Fruit fly (Drosophila melanogaster) whole organism, embryonic: ENCODE measurements around the gene CG9444.

ENCODE experiments used
- CG10147 ChIP-seq: fragments of 200-800 bp; sonication (Bioruptor generic); optimal IDR thresholded peaks from 2 replicates; lab custom pipeline; 2019; ENCODE audit warnings: missing biosample characterization, mild to moderate bottlenecking, missing genetic modification characterization, moderate library complexity
- CG1024 ChIP-seq: fragments of 200-800 bp; sonication (Bioruptor generic); IDR thresholded peaks from 2 replicates; pipeline ENCODE4 v1.3.6; 2022; ENCODE audit warnings: missing biosample characterization, missing genetic modification characterization
- CG11085 ChIP-seq: fragments of 200-800 bp; sonication (Bioruptor generic); IDR thresholded peaks from 2 replicates; pipeline ENCODE4 v1.3.6; 2022; ENCODE audit warnings: missing biosample characterization, missing genetic modification characterization
- CG11695 ChIP-seq: fragments of 200-800 bp; sonication (Bioruptor generic); IDR thresholded peaks from 3 replicates; pipeline ENCODE4 v1.3.6; 2022; ENCODE audit warnings: missing biosample characterization, missing genetic modification characterization
- CG12104 ChIP-seq: fragments of 200-800 bp; sonication (Bioruptor generic); optimal IDR thresholded peaks from 3 replicates; lab custom pipeline; 2016; ENCODE audit warnings: missing biosample characterization, missing genetic modification characterization
- CG16779 ChIP-seq: fragments of 200-800 bp; sonication (Bioruptor generic); IDR thresholded peaks from 2 replicates; pipeline ENCODE4 v1.3.6; 2022; ENCODE audit warnings: missing biosample characterization, missing genetic modification characterization
- CG17328 ChIP-seq: fragments of 200-800 bp; sonication (Bioruptor generic); IDR thresholded peaks from 2 replicates; pipeline ENCODE4 v1.3.6; 2022; ENCODE audit warnings: missing biosample characterization, missing genetic modification characterization
- CG17385 ChIP-seq: fragments of 200-800 bp; sonication (Bioruptor generic); optimal IDR thresholded peaks from 3 replicates; lab custom pipeline; 2018; ENCODE audit warnings: missing biosample characterization, mild to moderate bottlenecking, missing genetic modification characterization
- CG18476 ChIP-seq: fragments of 200-800 bp; sonication (Bioruptor generic); optimal IDR thresholded peaks from 2 replicates; lab custom pipeline; 2016; ENCODE audit warnings: missing biosample characterization, mild to moderate bottlenecking, missing genetic modification characterization
- CG2678 ChIP-seq: fragments of 200-800 bp; sonication (Bioruptor generic); optimal IDR thresholded peaks from 3 replicates; lab custom pipeline; 2019; ENCODE audit warnings: missing biosample characterization, mild to moderate bottlenecking, missing genetic modification characterization, moderate library complexity
- CG30403 ChIP-seq: fragments of 200-800 bp; sonication (Bioruptor generic); optimal IDR thresholded peaks from 3 replicates; lab custom pipeline; 2016; ENCODE audit warnings: missing biosample characterization, missing genetic modification characterization
- CG33213 ChIP-seq: fragments of 200-800 bp; sonication (Bioruptor generic); optimal IDR thresholded peaks from 3 replicates; lab custom pipeline; 2016; ENCODE audit warnings: missing biosample characterization, missing genetic modification characterization
- CG42726 ChIP-seq: fragments of 200-800 bp; sonication (Bioruptor generic); IDR thresholded peaks from 2 replicates; pipeline ENCODE4 v1.3.6; 2022; ENCODE audit warnings: missing biosample characterization, missing genetic modification characterization; ENCODE audit not compliant: partially characterized antibody
- CG4707 ChIP-seq: fragments of 200-800 bp; sonication (Bioruptor generic); optimal IDR thresholded peaks from 2 replicates; lab custom pipeline; 2018; ENCODE audit warnings: missing biosample characterization, mild to moderate bottlenecking, missing genetic modification characterization, moderate library complexity
- CG4854 ChIP-seq: fragments of 200-800 bp; sonication (Bioruptor generic); optimal IDR thresholded peaks from 2 replicates; lab custom pipeline; 2016; ENCODE audit warnings: missing biosample characterization, missing genetic modification characterization, inconsistent platforms
- CG5245 ChIP-seq: fragments of 200-800 bp; sonication (Bioruptor generic); optimal IDR thresholded peaks from 3 replicates; lab custom pipeline; 2016; ENCODE audit warnings: missing biosample characterization, missing genetic modification characterization
- CG7271 ChIP-seq: fragments of 200-800 bp; sonication (Bioruptor generic); optimal IDR thresholded peaks from 2 replicates; lab custom pipeline; 2018; ENCODE audit warnings: missing biosample characterization, mild to moderate bottlenecking, missing genetic modification characterization, moderate library complexity
- CG7786 ChIP-seq: fragments of 200-800 bp; sonication (Bioruptor generic); optimal IDR thresholded peaks from 2 replicates; lab custom pipeline; 2016; ENCODE audit warnings: missing biosample characterization, missing genetic modification characterization
- CkIIα-i1 ChIP-seq: fragments of 200-800 bp; sonication (Bioruptor generic); IDR thresholded peaks from 2 replicates; pipeline ENCODE4 v1.3.6; 2022; ENCODE audit warnings: missing biosample characterization, missing genetic modification characterization
- Dp ChIP-seq: fragments of 200-800 bp; sonication (Bioruptor generic); optimal IDR thresholded peaks from 2 replicates; lab custom pipeline; 2018; ENCODE audit warnings: missing biosample characterization, mild to moderate bottlenecking, missing genetic modification characterization, moderate library complexity
- Dref ChIP-seq: fragments of 200-800 bp; sonication (Bioruptor generic); IDR thresholded peaks from 2 replicates; pipeline ENCODE4 v1.3.6; 2022; ENCODE audit warnings: missing biosample characterization, missing genetic modification characterization
- ERR ChIP-seq: fragments of 200-800 bp; sonication (Bioruptor generic); optimal IDR thresholded peaks from 2 replicates; lab custom pipeline; 2016; ENCODE audit warnings: missing biosample characterization, missing genetic modification characterization
- GATAe ChIP-seq: fragments of 200-800 bp; sonication (Bioruptor generic); conservative IDR thresholded peaks from 2 replicates; pipeline ENCODE4 v1.3.6; 2022; ENCODE audit warnings: missing biosample characterization, missing genetic modification characterization
- H15 ChIP-seq: fragments of 200-800 bp; sonication (Bioruptor generic); IDR thresholded peaks from 3 replicates; pipeline ENCODE4 v1.3.6; 2022; ENCODE audit warnings: missing biosample characterization, missing genetic modification characterization
- Hey ChIP-seq: fragments of 200-800 bp; sonication (Bioruptor generic); optimal IDR thresholded peaks from 3 replicates; lab custom pipeline; 2018; ENCODE audit warnings: missing biosample characterization, mild to moderate bottlenecking, missing genetic modification characterization
- MESR4 ChIP-seq: fragments of 200-800 bp; sonication (Bioruptor generic); optimal IDR thresholded peaks from 2 replicates; lab custom pipeline; 2018; ENCODE audit warnings: missing biosample characterization, mild to moderate bottlenecking, missing genetic modification characterization, moderate library complexity
- NFAT ChIP-seq: fragments of 200-800 bp; sonication (Bioruptor generic); IDR thresholded peaks from 2 replicates; pipeline ENCODE4 v1.3.6; 2022; ENCODE audit warnings: missing biosample characterization, missing genetic modification characterization
- Sry-β ChIP-seq: fragments of 200-800 bp; sonication (Bioruptor generic); optimal IDR thresholded peaks from 2 replicates; lab custom pipeline; 2018; ENCODE audit warnings: missing biosample characterization, mild to moderate bottlenecking, missing genetic modification characterization, moderate library complexity
- YL-1 ChIP-seq: fragments of 200-800 bp; sonication (Bioruptor generic); optimal IDR thresholded peaks from 3 replicates; lab custom pipeline; 2017; ENCODE audit warnings: missing biosample characterization, mild to moderate bottlenecking, missing genetic modification characterization
- abd-A ChIP-seq: fragments of 200-800 bp; sonication (Bioruptor generic); optimal IDR thresholded peaks from 3 replicates; lab custom pipeline; 2019; ENCODE audit warnings: missing biosample characterization, mild to moderate bottlenecking, missing genetic modification characterization, moderate library complexity
- ap ChIP-seq: fragments of 200-800 bp; sonication (Bioruptor generic); IDR thresholded peaks from 2 replicates; pipeline ENCODE4 v1.3.6; 2022; ENCODE audit warnings: missing biosample characterization, missing genetic modification characterization
- cas ChIP-seq: fragments of 200-800 bp; sonication (Bioruptor generic); IDR thresholded peaks from 2 replicates; pipeline ENCODE4 v1.3.6; 2022; ENCODE audit warnings: missing biosample characterization, missing genetic modification characterization
- chinmo ChIP-seq: fragments of 200-800 bp; sonication (Bioruptor generic); IDR thresholded peaks from 4 replicates; pipeline ENCODE4 v1.3.6; 2022; ENCODE audit warnings: missing biosample characterization, missing genetic modification characterization; ENCODE audit not compliant: partially characterized antibody
- chn ChIP-seq: fragments of 200-800 bp; sonication (Bioruptor generic); optimal IDR thresholded peaks from 2 replicates; lab custom pipeline; 2016; ENCODE audit warnings: missing biosample characterization, missing genetic modification characterization
- en ChIP-seq: fragments of 200-800 bp; sonication (Bioruptor generic); optimal IDR thresholded peaks from 2 replicates; lab custom pipeline; 2016; ENCODE audit warnings: missing biosample characterization, missing genetic modification characterization
- fd64A ChIP-seq: fragments of 200-800 bp; sonication (Bioruptor generic); optimal IDR thresholded peaks from 3 replicates; lab custom pipeline; 2018; ENCODE audit warnings: missing biosample characterization, mild to moderate bottlenecking, missing genetic modification characterization
- fd96Cb ChIP-seq: fragments of 200-800 bp; sonication (Bioruptor generic); optimal IDR thresholded peaks from 2 replicates; lab custom pipeline; 2018; ENCODE audit warnings: missing biosample characterization, mild to moderate bottlenecking, missing genetic modification characterization, moderate library complexity
- ftz-f1 ChIP-seq: fragments of 200-800 bp; sonication (Bioruptor generic); optimal IDR thresholded peaks from 2 replicates; lab custom pipeline; 2016; ENCODE audit warnings: missing biosample characterization, missing genetic modification characterization
- gcm2 ChIP-seq: fragments of 200-800 bp; sonication (Bioruptor generic); optimal IDR thresholded peaks from 2 replicates; lab custom pipeline; 2016; ENCODE audit warnings: missing biosample characterization, missing genetic modification characterization
- gro ChIP-seq: fragments of 200-800 bp; sonication (Bioruptor generic); optimal IDR thresholded peaks from 2 replicates; lab custom pipeline; 2016; ENCODE audit warnings: missing biosample characterization, missing genetic modification characterization
- h ChIP-seq: fragments of >200 bp; optimal IDR thresholded peaks from 2 replicates; lab custom pipeline; 2017
- hbn ChIP-seq: fragments of 200-800 bp; sonication (Bioruptor generic); IDR thresholded peaks from 2 replicates; pipeline ENCODE4 v1.3.6; 2022; ENCODE audit warnings: missing biosample characterization, missing genetic modification characterization; ENCODE audit not compliant: partially characterized antibody
- ken ChIP-seq: fragments of 200-800 bp; sonication (Bioruptor generic); IDR thresholded peaks from 3 replicates; pipeline ENCODE4 v1.3.6; 2022; ENCODE audit warnings: missing biosample characterization, missing genetic modification characterization
- lab ChIP-seq: fragments of 200-800 bp; sonication (Bioruptor generic); optimal IDR thresholded peaks from 3 replicates; lab custom pipeline; 2017; ENCODE audit warnings: missing biosample characterization, missing genetic modification characterization, mild to moderate bottlenecking, moderate library complexity, missing genetic modification reagents
- lmd ChIP-seq: fragments of 200-800 bp; sonication (Bioruptor generic); IDR thresholded peaks from 2 replicates; pipeline ENCODE4 v1.3.6; 2022; ENCODE audit warnings: missing biosample characterization, missing genetic modification characterization
- odd ChIP-seq: fragments of 200-800 bp; sonication (Bioruptor generic); optimal IDR thresholded peaks from 2 replicates; lab custom pipeline; 2017; ENCODE audit warnings: missing biosample characterization, mild to moderate bottlenecking, missing genetic modification characterization
- onecut ChIP-seq: fragments of 200-800 bp; sonication (Bioruptor generic); IDR thresholded peaks from 2 replicates; pipeline ENCODE4 v1.3.6; 2022; ENCODE audit warnings: missing biosample characterization, missing genetic modification characterization
- pum ChIP-seq: fragments of 200-800 bp; sonication (Bioruptor generic); optimal IDR thresholded peaks from 2 replicates; lab custom pipeline; 2016; ENCODE audit warnings: missing biosample characterization, missing genetic modification characterization
- schlank ChIP-seq: fragments of 200-800 bp; sonication (Bioruptor generic); optimal IDR thresholded peaks from 2 replicates; lab custom pipeline; 2018; ENCODE audit warnings: missing biosample characterization, mild to moderate bottlenecking, missing genetic modification characterization
- stc ChIP-seq: fragments of 200-800 bp; sonication (Bioruptor generic); IDR thresholded peaks from 2 replicates; pipeline ENCODE4 v1.3.6; 2022; ENCODE audit warnings: missing biosample characterization, missing genetic modification characterization
- stwl ChIP-seq: fragments of 200-800 bp; sonication (Bioruptor generic); optimal IDR thresholded peaks from 3 replicates; lab custom pipeline; 2018; ENCODE audit warnings: missing biosample characterization, mild to moderate bottlenecking, missing genetic modification characterization, moderate library complexity
- tio ChIP-seq: fragments of 200-800 bp; sonication (Bioruptor generic); optimal IDR thresholded peaks from 2 replicates; lab custom pipeline; 2017; ENCODE audit warnings: missing biosample characterization, missing genetic modification characterization, inconsistent platforms

Gene CG9444

DNA sequence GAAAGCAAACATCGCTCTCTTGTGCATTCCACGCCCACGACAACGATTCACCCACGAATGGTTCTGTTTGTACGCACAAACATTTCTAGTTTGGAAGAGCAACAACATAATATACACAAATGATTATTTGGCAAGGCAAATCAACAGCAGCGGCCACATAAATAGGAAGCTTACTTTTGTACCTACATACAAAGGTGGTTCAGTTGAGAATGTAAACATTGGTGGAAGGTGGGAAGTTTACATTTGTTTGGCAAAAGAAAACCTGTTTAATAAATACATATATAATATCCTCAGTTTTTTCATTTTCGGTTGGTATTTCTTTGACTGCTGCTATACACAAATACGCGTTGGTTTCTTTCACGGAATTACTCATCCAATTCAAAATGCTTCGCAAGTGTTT lies 18.5 kb upstream of the CG9444 start (continued):
- peak; percentile 40 for TF ChIP-seq MESR4
- TF ChIP-seq CG33213 (GFP tag; lab: Kevin White, UChicago): peak; percentile 82
- peak; percentile 29 for TF ChIP-seq Sry-β (GFP tag; lab: Kevin White, UChicago)
- peak; percentile 87 for TF ChIP-seq CG7271 (tag; lab: Kevin White, UChicago)
- TF ChIP-seq CG2678 (tag; lab: Kevin White, UChicago): peak; percentile 93
- TF ChIP-seq ERR (GFP tag; lab: Kevin White, UChicago): peak; percentile 73
- TF ChIP-seq Dref: no peak
- peak; percentile 88 for TF ChIP-seq CG30403 (GFP tag; lab: Kevin White, UChicago)
- TF ChIP-seq CG10147 (GFP tag; lab: Kevin White, UChicago): peak; percentile 82
- peak; percentile 81 for TF ChIP-seq CG4707 (GFP tag; lab: Kevin White, UChicago)
- no peak for TF ChIP-seq ap (GFP tag; lab: Robert Waterston, UW)
- peak; percentile 75 for TF ChIP-seq YL-1
- TF ChIP-seq tio (GFP tag; lab: Kevin White, UChicago): no peak
- peak; percentile 85 for TF ChIP-seq gcm2 (GFP tag; lab: Kevin White, UChicago)
- no peak for TF ChIP-seq cas (GFP tag; lab: Robert Waterston, UW)
- no peak for TF ChIP-seq CG1024 (GFP tag; lab: Robert Waterston, UW)
- TF ChIP-seq abd-A: peak; percentile 22
- TF ChIP-seq hbn (GFP tag; lab: Robert Waterston, UW): no peak
- peak; percentile 84 for TF ChIP-seq CG5245 (GFP tag; lab: Kevin White, UChicago)
- peak; percentile 73 for TF ChIP-seq pum (GFP tag; lab: Kevin White, UChicago)
- no peak for TF ChIP-seq CG42726 (GFP tag; lab: Robert Waterston, UW)
- TF ChIP-seq chn (GFP tag; lab: Kevin White, UChicago): peak; percentile 84
- TF ChIP-seq ken (GFP tag; lab: Robert Waterston, UW): no peak
- peak; percentile 84 for TF ChIP-seq onecut (GFP tag; lab: Robert Waterston, UW)
- TF ChIP-seq CG18476 (GFP tag; lab: Kevin White, UChicago): peak; percentile 85
- peak; percentile 82 for TF ChIP-seq schlank (tag; lab: Kevin White, UChicago)
- TF ChIP-seq gro (GFP tag; lab: Kevin White, UChicago): peak; percentile 89
- TF ChIP-seq lab (GFP tag; lab: Kevin White, UChicago): peak; percentile 95
- TF ChIP-seq ftz-f1 (GFP tag; lab: Kevin White, UChicago): no peak
- peak; percentile 88 for TF ChIP-seq CG4854 (GFP tag; lab: Kevin White, UChicago)
- no peak for TF ChIP-seq NFAT
- TF ChIP-seq GATAe (GFP tag; lab: Robert Waterston, UW): no peak
- no peak for TF ChIP-seq CG17328
- TF ChIP-seq stwl (tag; lab: Kevin White, UChicago): peak; percentile 24
- TF ChIP-seq CG11085 (GFP tag; lab: Robert Waterston, UW): no peak
- TF ChIP-seq odd (GFP tag; lab: Kevin White, UChicago): peak; percentile 89
- no peak for TF ChIP-seq lmd (GFP tag; lab: Robert Waterston, UW)
- peak; percentile 82 for TF ChIP-seq fd64A
- peak; percentile 34 for TF ChIP-seq Hey (tag; lab: Kevin White, UChicago)
- peak; percentile 90 for TF ChIP-seq fd96Cb (tag; lab: Kevin White, UChicago)
- TF ChIP-seq h (lab: Kevin White, UChicago): no peak
- TF ChIP-seq CG11695 (GFP tag; lab: Robert Waterston, UW): no peak
- TF ChIP-seq CkIIα-i1 (GFP tag; lab: Robert Waterston, UW): no peak
- peak; percentile 70 for TF ChIP-seq en (GFP tag; lab: Kevin White, UChicago)
- TF ChIP-seq CG12104: peak; percentile 79
- peak; percentile 61 for TF ChIP-seq CG7786 (GFP tag; lab: Kevin White, UChicago)
- no peak for TF ChIP-seq CG16779 (GFP tag; lab: Robert Waterston, UW)
- TF ChIP-seq CG17385 (GFP tag; lab: Kevin White, UChicago): peak; percentile 88
- TF ChIP-seq chinmo: no peak
- no peak for TF ChIP-seq H15
- no peak for TF ChIP-seq Dp (GFP tag; lab: Kevin White, UChicago)
- TF ChIP-seq stc: no peak
